Fruit fly (Drosophila melanogaster) whole organism, embryonic: ENCODE measurements around the gene CG32170.

Experiments
- Blimp-1 ChIP-seq: fragments of 200-800 bp; sonication (Bioruptor generic); optimal IDR thresholded peaks from 3 replicates; lab custom pipeline; 2018; ENCODE audit warnings: missing biosample characterization, missing genetic modification characterization, mild to moderate bottlenecking, moderate library complexity, missing genetic modification reagents
- BtbVII ChIP-seq: fragments of 200-800 bp; sonication (Bioruptor generic); optimal IDR thresholded peaks from 3 replicates; lab custom pipeline; 2017; ENCODE audit warnings: missing biosample characterization, mild to moderate bottlenecking, missing genetic modification characterization
- CG10209 ChIP-seq: fragments of 200-800 bp; sonication (Bioruptor generic); optimal IDR thresholded peaks from 3 replicates; lab custom pipeline; 2017; ENCODE audit warnings: missing biosample characterization, mild to moderate bottlenecking, missing genetic modification characterization, missing genetic modification reagents
- CG10321 ChIP-seq: fragments of 200-800 bp; sonication (Bioruptor generic); IDR thresholded peaks from 2 replicates; pipeline ENCODE4 v1.3.6; 2022; ENCODE audit warnings: missing biosample characterization, missing genetic modification characterization
- CG13424 ChIP-seq: fragments of 200-800 bp; sonication (Bioruptor generic); optimal IDR thresholded peaks from 2 replicates; lab custom pipeline; 2019; ENCODE audit warnings: missing biosample characterization, mild to moderate bottlenecking, missing genetic modification characterization, moderate library complexity
- CG13624 ChIP-seq: fragments of 200-800 bp; sonication (Bioruptor generic); optimal IDR thresholded peaks from 2 replicates; lab custom pipeline; 2016; ENCODE audit warnings: missing biosample characterization, missing genetic modification characterization
- CG14050 ChIP-seq: fragments of 200-800 bp; sonication (Bioruptor generic); IDR thresholded peaks from 3 replicates; pipeline ENCODE4 v1.3.6; 2022; ENCODE audit warnings: missing biosample characterization, missing genetic modification characterization
- CG14860 ChIP-seq: fragments of 200-800 bp; sonication (Bioruptor generic); IDR thresholded peaks from 3 replicates; pipeline ENCODE4 v1.3.6; 2022; ENCODE audit warnings: missing biosample characterization, missing genetic modification characterization; ENCODE audit not compliant: partially characterized antibody
- CG1529 ChIP-seq: fragments of 200-800 bp; sonication (Bioruptor generic); optimal IDR thresholded peaks from 3 replicates; lab custom pipeline; 2018; ENCODE audit warnings: missing biosample characterization, missing genetic modification characterization
- CG15514 ChIP-seq: fragments of 200-800 bp; sonication (Bioruptor generic); optimal IDR thresholded peaks from 3 replicates; lab custom pipeline; 2017; ENCODE audit warnings: missing biosample characterization, missing genetic modification characterization, mild to moderate bottlenecking, moderate library complexity, missing genetic modification reagents
- CG17186 ChIP-seq: fragments of 200-800 bp; sonication (Bioruptor generic); optimal IDR thresholded peaks from 3 replicates; lab custom pipeline; 2017; ENCODE audit warnings: missing biosample characterization, missing genetic modification reagents, missing genetic modification characterization
- CG2202 ChIP-seq: fragments of 200-800 bp; sonication (Bioruptor generic); optimal IDR thresholded peaks from 2 replicates; lab custom pipeline; 2018; ENCODE audit warnings: missing biosample characterization, mild to moderate bottlenecking, missing genetic modification characterization
- CG30403 ChIP-seq: fragments of 200-800 bp; sonication (Bioruptor generic); optimal IDR thresholded peaks from 3 replicates; lab custom pipeline; 2016; ENCODE audit warnings: missing biosample characterization, missing genetic modification characterization
- CG30431 ChIP-seq: fragments of 200-800 bp; sonication (Bioruptor generic); optimal IDR thresholded peaks from 2 replicates; lab custom pipeline; 2017; ENCODE audit warnings: missing biosample characterization, missing genetic modification characterization
- CG3726 ChIP-seq: fragments of 200-800 bp; sonication (Bioruptor generic); IDR thresholded peaks from 3 replicates; pipeline ENCODE4, ENCODE4 v1.3.6; 2022; ENCODE audit warnings: missing biosample characterization, missing genetic modification characterization
- CG3995 ChIP-seq: fragments of 200-800 bp; sonication (Bioruptor generic); optimal IDR thresholded peaks from 3 replicates; lab custom pipeline; 2016; ENCODE audit warnings: missing biosample characterization, missing genetic modification characterization
- CG43689 ChIP-seq: fragments of 200-800 bp; sonication (Bioruptor generic); IDR thresholded peaks from 2 replicates; pipeline ENCODE4 v1.3.6; 2022; ENCODE audit warnings: missing biosample characterization, missing genetic modification characterization
- CG5180 ChIP-seq: fragments of 200-800 bp; sonication (Bioruptor generic); optimal IDR thresholded peaks from 3 replicates; lab custom pipeline; 2017; ENCODE audit warnings: missing biosample characterization, missing genetic modification characterization, mild to moderate bottlenecking, moderate library complexity, missing genetic modification reagents
- CG6654 ChIP-seq: fragments of 200-800 bp; sonication (Bioruptor generic); optimal IDR thresholded peaks from 2 replicates; lab custom pipeline; 2017; ENCODE audit warnings: missing biosample characterization, mild to moderate bottlenecking, missing genetic modification characterization
- CTCF ChIP-seq: fragments of 200-800 bp; sonication (Bioruptor generic); optimal IDR thresholded peaks from 2 replicates; lab custom pipeline; 2017; ENCODE audit warnings: missing biosample characterization, mild to moderate bottlenecking, missing genetic modification characterization, moderate library complexity
- Chrac-16 ChIP-seq: fragments of 200-800 bp; sonication (Bioruptor generic); optimal IDR thresholded peaks from 3 replicates; lab custom pipeline; 2016; ENCODE audit warnings: missing biosample characterization, missing genetic modification characterization
- Dbx ChIP-seq: fragments of 200-800 bp; sonication (Bioruptor generic); IDR thresholded peaks from 3 replicates; pipeline ENCODE4 v1.3.6; 2022; ENCODE audit warnings: missing biosample characterization, missing genetic modification characterization
- E2f2 ChIP-seq: fragments of 200-800 bp; sonication (Bioruptor generic); IDR thresholded peaks from 2 replicates; pipeline ENCODE4 v1.3.6; 2022; ENCODE audit warnings: missing biosample characterization, missing genetic modification characterization
- GATAe ChIP-seq: fragments of 200-800 bp; sonication (Bioruptor generic); conservative IDR thresholded peaks from 2 replicates; pipeline ENCODE4 v1.3.6; 2022; ENCODE audit warnings: missing biosample characterization, missing genetic modification characterization
- Hand ChIP-seq: fragments of 200-800 bp; sonication (Bioruptor generic); optimal IDR thresholded peaks from 2 replicates; lab custom pipeline; 2017; ENCODE audit warnings: mild to moderate bottlenecking, missing biosample characterization, missing genetic modification reagents, missing genetic modification characterization
- HmgD ChIP-seq: fragments of 200-800 bp; sonication (Bioruptor generic); optimal IDR thresholded peaks from 3 replicates; lab custom pipeline; 2016; ENCODE audit warnings: missing biosample characterization, missing genetic modification characterization
- Hmx ChIP-seq: fragments of 200-800 bp; sonication (Bioruptor generic); optimal IDR thresholded peaks from 2 replicates; lab custom pipeline; 2016; ENCODE audit warnings: missing biosample characterization, missing genetic modification characterization
- Jarid2 ChIP-seq: fragments of 200-800 bp; sonication (Bioruptor generic); optimal IDR thresholded peaks from 3 replicates; lab custom pipeline; 2017; ENCODE audit warnings: mild to moderate bottlenecking, missing biosample characterization, missing genetic modification reagents, missing genetic modification characterization
- Kr ChIP-seq: fragments of 200-800 bp; sonication (Bioruptor generic); optimal IDR thresholded peaks from 2 replicates; lab custom pipeline; 2017; ENCODE audit warnings: missing biosample characterization, mild to moderate bottlenecking, missing genetic modification characterization
- Max ChIP-seq: fragments of 200-800 bp; sonication (Bioruptor generic); optimal IDR thresholded peaks from 2 replicates; lab custom pipeline; 2016; ENCODE audit warnings: missing biosample characterization, mild to moderate bottlenecking, missing genetic modification characterization
- Ravus ChIP-seq: fragments of 200-800 bp; sonication (Bioruptor generic); IDR thresholded peaks from 2 replicates; pipeline ENCODE4 v1.3.6; 2022; ENCODE audit warnings: missing biosample characterization, missing genetic modification characterization
- Rfx ChIP-seq: fragments of 200-800 bp; sonication (Bioruptor generic); IDR thresholded peaks from 2 replicates; pipeline ENCODE4 v1.3.6; 2022; ENCODE audit warnings: missing biosample characterization, missing genetic modification characterization
- Scr ChIP-seq: fragments of 200-800 bp; sonication (Bioruptor generic); IDR thresholded peaks from 2 replicates; pipeline ENCODE4 v1.3.6; 2022; ENCODE audit warnings: missing biosample characterization, missing genetic modification characterization; ENCODE audit not compliant: partially characterized antibody
- Sox100B ChIP-seq: fragments of 200-800 bp; sonication (Bioruptor generic); optimal IDR thresholded peaks from 3 replicates; lab custom pipeline; 2018; ENCODE audit warnings: missing biosample characterization, mild to moderate bottlenecking, missing genetic modification characterization
- Trl ChIP-seq, 3 experiments: fragments of >200 bp in 2 of 3; fragments of 200-800 bp in 1 of 3; sonication (Bioruptor generic) in 1 of 3; optimal IDR thresholded peaks; 2 replicates in 1 of 3; 3 replicates in 2 of 3; lab custom pipeline; 2016 to 2017; ENCODE audit warnings: missing biosample characterization in 1 of 3, missing genetic modification characterization in 1 of 3
- ara ChIP-seq: fragments of 200-800 bp; sonication (Bioruptor generic); IDR thresholded peaks from 2 replicates; pipeline ENCODE4 v1.3.6; 2022; ENCODE audit warnings: missing biosample characterization, missing genetic modification characterization
- ase ChIP-seq: fragments of 200-800 bp; sonication (Bioruptor generic); IDR thresholded peaks from 3 replicates; pipeline ENCODE4 v1.3.6; 2022; ENCODE audit warnings: missing biosample characterization, missing genetic modification characterization
- ato ChIP-seq: fragments of 200-800 bp; sonication (Bioruptor generic); IDR thresholded peaks from 2 replicates; pipeline ENCODE4 v1.3.6; 2022; ENCODE audit warnings: missing biosample characterization, missing genetic modification characterization; ENCODE audit not compliant: partially characterized antibody
- bigmax ChIP-seq: fragments of 200-800 bp; sonication (Bioruptor generic); optimal IDR thresholded peaks from 2 replicates; lab custom pipeline; 2018; ENCODE audit warnings: missing biosample characterization, mild to moderate bottlenecking, missing genetic modification characterization
- bowl ChIP-seq: fragments of 200-800 bp; sonication (Bioruptor generic); IDR thresholded peaks from 2 replicates; pipeline ENCODE4 v1.3.6; 2022; ENCODE audit warnings: missing biosample characterization, missing genetic modification characterization
- caup ChIP-seq: fragments of 200-800 bp; sonication (Bioruptor generic); optimal IDR thresholded peaks from 3 replicates; lab custom pipeline; 2017; ENCODE audit warnings: missing biosample characterization, mild to moderate bottlenecking, missing genetic modification characterization, moderate library complexity; ENCODE audit not compliant: severe bottlenecking
- cg ChIP-seq: fragments of 200-800 bp; sonication (Bioruptor generic); optimal IDR thresholded peaks from 3 replicates; lab custom pipeline; 2019; ENCODE audit warnings: missing biosample characterization, mild to moderate bottlenecking, missing genetic modification characterization, moderate library complexity
- en ChIP-seq: fragments of 200-800 bp; sonication (Bioruptor generic); optimal IDR thresholded peaks from 2 replicates; lab custom pipeline; 2016; ENCODE audit warnings: missing biosample characterization, missing genetic modification characterization
- gro ChIP-seq: fragments of 200-800 bp; sonication (Bioruptor generic); optimal IDR thresholded peaks from 2 replicates; lab custom pipeline; 2016; ENCODE audit warnings: missing biosample characterization, missing genetic modification characterization
- pb ChIP-seq: fragments of 200-800 bp; sonication (Bioruptor generic); optimal IDR thresholded peaks from 3 replicates; lab custom pipeline; 2016; ENCODE audit warnings: missing biosample characterization, missing genetic modification characterization
- pfk ChIP-seq: fragments of 200-800 bp; sonication (Bioruptor generic); optimal IDR thresholded peaks from 2 replicates; lab custom pipeline; 2018; ENCODE audit warnings: missing biosample characterization, mild to moderate bottlenecking, missing genetic modification characterization, moderate library complexity
- sc ChIP-seq, 3 experiments: fragments of >200 bp in 2 of 3; fragments of 200-800 bp in 1 of 3; sonication (Bioruptor generic) in 1 of 3; optimal IDR thresholded peaks; 2 replicates in 2 of 3; 3 replicates in 1 of 3; lab custom pipeline; 2017; ENCODE audit warnings: mild to moderate bottlenecking in 1 of 3, missing biosample characterization in 1 of 3, missing genetic modification characterization in 1 of 3, missing genetic modification reagents in 1 of 3
- slbo ChIP-seq: fragments of 200-800 bp; sonication (Bioruptor generic); IDR thresholded peaks from 2 replicates; pipeline ENCODE4 v1.3.6; 2022; ENCODE audit warnings: missing biosample characterization, missing genetic modification characterization
- vnd ChIP-seq: fragments of 200-800 bp; sonication (Bioruptor generic); IDR thresholded peaks from 3 replicates; pipeline ENCODE4 v1.3.6; 2022; ENCODE audit warnings: missing biosample characterization, missing genetic modification characterization; ENCODE audit not compliant: partially characterized antibody
- z ChIP-seq: fragments of 200-800 bp; sonication (Bioruptor generic); IDR thresholded peaks from 3 replicates; pipeline ENCODE4 v1.3.6; 2022; ENCODE audit warnings: missing biosample characterization, missing genetic modification characterization
- zen ChIP-seq: fragments of 200-800 bp; sonication (Bioruptor generic); optimal IDR thresholded peaks from 3 replicates; lab custom pipeline; 2018; ENCODE audit warnings: missing biosample characterization, mild to moderate bottlenecking, missing genetic modification characterization, moderate library complexity

Gene CG32170

dm6 chr3L:16840540-16840939 is 36.6 kb upstream of the CG32170 start:
- TF ChIP-seq ato (GFP tag; lab: Robert Waterston, UW) (no peak), Hand (GFP tag; lab: Kevin White, UChicago) (no peak), z (GFP tag; lab: Robert Waterston, UW) (no peak), CG17186 (no peak), CTCF (GFP tag; lab: Kevin White, UChicago) (no peak), pfk (no peak), HmgD (no peak), CG15514 (GFP tag; lab: Kevin White, UChicago) (peak; percentile 16), CG1529 (no peak), Chrac-16 (GFP tag; lab: Kevin White, UChicago) (no peak), Kr (GFP tag; lab: Kevin White, UChicago) (no peak), CG14050 (GFP tag; lab: Robert Waterston, UW) (no peak), Rfx (GFP tag; lab: Robert Waterston, UW) (peak; percentile 34; the same call in 1 of the 2 replicates), CG10321 (GFP tag; lab: Robert Waterston, UW) (no peak), Ravus (GFP tag; lab: Robert Waterston, UW) (no peak), caup (GFP tag; lab: Kevin White, UChicago) (no peak), en (no peak), slbo (GFP tag; lab: Robert Waterston, UW) (0 out of 2 replicates have a peak, but pooled peaks have one; percentile 27), pb (GFP tag; lab: Kevin White, UChicago) (no peak), Jarid2 (GFP tag; lab: Kevin White, UChicago) (no peak), CG3995 (no peak), zen (tag; lab: Kevin White, UChicago) (no peak), ase (no peak), Blimp-1 (GFP tag; lab: Kevin White, UChicago) (peak; percentile 9), ara (GFP tag; lab: Robert Waterston, UW) (no peak), BtbVII (GFP tag; lab: Kevin White, UChicago) (peak; percentile 52), sc (optimal IDR thresholded peaks at IDR 0.05; lab: Kevin White, UChicago) (no peak), sc (GFP tag; optimal IDR thresholded peaks at IDR 0.05; lab: Kevin White, UChicago) (no peak), bigmax (GFP tag; lab: Kevin White, UChicago) (no peak), CG5180 (GFP tag; lab: Kevin White, UChicago) (no peak), Sox100B (GFP tag; lab: Kevin White, UChicago) (peak; percentile 19), CG10209 (GFP tag; lab: Kevin White, UChicago) (peak; percentile 9), Max (GFP tag; lab: Kevin White, UChicago) (no peak), GATAe (GFP tag; lab: Robert Waterston, UW) (no peak), CG30431 (GFP tag; lab: Kevin White, UChicago) (no peak), CG13624 (GFP tag; lab: Kevin White, UChicago) (no peak), vnd (GFP tag; lab: Robert Waterston, UW) (no peak), CG2202 (tag; lab: Kevin White, UChicago) (no peak), Trl (optimal IDR thresholded peaks at IDR 0.05; lab: Kevin White, UChicago) (no peak), Trl (GFP tag; optimal IDR thresholded peaks at IDR 0.05; lab: Kevin White, UChicago) (no peak), bowl (GFP tag; lab: Robert Waterston, UW) (no peak), CG6654 (GFP tag; lab: Kevin White, UChicago) (no peak), CG13424 (tag; lab: Kevin White, UChicago) (peak; percentile 55), CG3726 (GFP tag; lab: Robert Waterston, UW) (no peak), gro (GFP tag; lab: Kevin White, UChicago) (no peak), E2f2 (GFP tag; lab: Robert Waterston, UW) (peak; percentile 26; the same call in 1 of the 2 replicates), CG30403 (GFP tag; lab: Kevin White, UChicago) (peak; percentile 44), CG43689 (no peak), Hmx (GFP tag; lab: Kevin White, UChicago) (no peak), cg (GFP tag; lab: Kevin White, UChicago) (no peak), Dbx (GFP tag; lab: Robert Waterston, UW) (no peak), CG14860 (GFP tag; lab: Robert Waterston, UW) (no peak), Scr (GFP tag; lab: Robert Waterston, UW) (no peak)
